Fruit fly (Drosophila melanogaster): ENCODE measurements around the gene CG15239.

CG15239 gene

dm6 chrX:3845340-3846161 lies 38.4 kb upstream of the CG15239 start (continued):
- peak in 1 of 2 experiments; percentile 35 for TF ChIP-seq insv (GFP tag; optimal IDR thresholded peaks at IDR 0.05)
- no peak for TF ChIP-seq zf30C (GFP tag; optimal IDR thresholded peaks at IDR 0.05)
- TF ChIP-seq CG6254 (GFP tag; optimal IDR thresholded peaks at IDR 0.05): peak; percentile 99
- peak; percentile 51 for TF ChIP-seq CG12071 (GFP tag; optimal IDR thresholded peaks at IDR 0.05)
- TF ChIP-seq CG4730 (GFP tag; IDR thresholded peaks at IDR 0.05): no peak
- no peak for TF ChIP-seq CG7745 (tag; optimal IDR thresholded peaks at IDR 0.05)
- TF ChIP-seq CG3847 (GFP tag; IDR thresholded peaks at IDR 0.05): no peak
- no peak for TF ChIP-seq Bteb2 (GFP tag; optimal IDR thresholded peaks at IDR 0.05)
- no peak for TF ChIP-seq tap (tag; optimal IDR thresholded peaks at IDR 0.05)
- no peak for TF ChIP-seq CG12219 (GFP tag; optimal IDR thresholded peaks at IDR 0.05)
- no peak; the same call in 1 of the 2 replicates for TF ChIP-seq MBD-R2 (GFP tag; IDR thresholded peaks at IDR 0.05)
- no peak for TF ChIP-seq Ssrp (tag; optimal IDR thresholded peaks at IDR 0.05)
- TF ChIP-seq CkIIα-i1 (GFP tag; IDR thresholded peaks at IDR 0.05): no peak
- no peak for TF ChIP-seq Hr39 (optimal IDR thresholded peaks at IDR 0.05)
- TF ChIP-seq Lpt (GFP tag; optimal IDR thresholded peaks at IDR 0.05): no peak
- peak; percentile 6; the same call in 1 of the 2 replicates for TF ChIP-seq CG14014 (GFP tag; IDR thresholded peaks at IDR 0.05)
- no peak for TF ChIP-seq peb (GFP tag; IDR thresholded peaks at IDR 0.05)
- no peak for TF ChIP-seq row (GFP tag; IDR thresholded peaks at IDR 0.05)
- TF ChIP-seq CG10959 (GFP tag; IDR thresholded peaks at IDR 0.05): no peak
- no peak for TF ChIP-seq zen (tag; optimal IDR thresholded peaks at IDR 0.05)
- no peak for TF ChIP-seq gro (GFP tag; optimal IDR thresholded peaks at IDR 0.05)
- TF ChIP-seq otp (GFP tag; IDR thresholded peaks at IDR 0.05): no peak
- no peak for TF ChIP-seq Spps (tag; optimal IDR thresholded peaks at IDR 0.05)
- no peak for TF ChIP-seq CG1647 (GFP tag; optimal IDR thresholded peaks at IDR 0.05)
- TF ChIP-seq inv (GFP tag; IDR thresholded peaks at IDR 0.05; ENCODE audit: partially characterized antibody): no peak
- TF ChIP-seq CG32532 (GFP tag; IDR thresholded peaks at IDR 0.05): no peak; the same call in 1 of the 2 replicates
- no peak for TF ChIP-seq CG2202 (tag; optimal IDR thresholded peaks at IDR 0.05)
- peak; percentile 93 for TF ChIP-seq kni (GFP tag; optimal IDR thresholded peaks at IDR 0.05)
- no peak for TF ChIP-seq CG42726 (GFP tag; IDR thresholded peaks at IDR 0.05; ENCODE audit: partially characterized antibody)
- TF ChIP-seq ash1 (GFP tag; optimal IDR thresholded peaks at IDR 0.05): no peak
- no peak for TF ChIP-seq Oaz (GFP tag; IDR thresholded peaks at IDR 0.05)
- TF ChIP-seq trem (tag; optimal IDR thresholded peaks at IDR 0.05): no peak
- TF ChIP-seq ems (GFP tag; optimal IDR thresholded peaks at IDR 0.05): no peak
- TF ChIP-seq CG13287 (GFP tag; IDR thresholded peaks at IDR 0.05; ENCODE audit: partially characterized antibody): peak; percentile 41
- TF ChIP-seq CG10274 (GFP tag; optimal IDR thresholded peaks at IDR 0.05): no peak
- no peak for TF ChIP-seq Gug (GFP tag; IDR thresholded peaks at IDR 0.05)
- no peak for TF ChIP-seq CG1024 (GFP tag; IDR thresholded peaks at IDR 0.05)
- TF ChIP-seq CG15011 (GFP tag; optimal IDR thresholded peaks at IDR 0.05): no peak
- no peak for TF ChIP-seq sc (optimal IDR thresholded peaks at IDR 0.05)
- TF ChIP-seq sc (GFP tag; optimal IDR thresholded peaks at IDR 0.05): no peak
- TF ChIP-seq Hr51 (GFP tag; optimal IDR thresholded peaks at IDR 0.05): peak in 1 of 2 experiments; percentile 22
- TF ChIP-seq vnd (GFP tag; IDR thresholded peaks at IDR 0.05; ENCODE audit: partially characterized antibody): no peak
- no peak for TF ChIP-seq ttk (GFP tag; IDR thresholded peaks at IDR 0.05)
- TF ChIP-seq CG9817 (tag; optimal IDR thresholded peaks at IDR 0.05): no peak
- no peak for TF ChIP-seq Hand (GFP tag; optimal IDR thresholded peaks at IDR 0.05)
- TF ChIP-seq CG15514 (GFP tag; optimal IDR thresholded peaks at IDR 0.05): peak; percentile 29
- no peak for TF ChIP-seq D (optimal IDR thresholded peaks at IDR 0.05)
- TF ChIP-seq D (GFP tag; optimal IDR thresholded peaks at IDR 0.05): no peak
- TF ChIP-seq Sox100B (GFP tag; optimal IDR thresholded peaks at IDR 0.05): no peak
- no peak for TF ChIP-seq Side (GFP tag; optimal IDR thresholded peaks at IDR 0.05)
